Worm (Caenorhabditis elegans) whole organism, L2 larva: ENCODE results near the gene clec-257.

Source experiments
- C34F6.9 ChIP-seq: fragments of 150-350 bp; optimal IDR thresholded peaks from 2 replicates; lab custom pipeline; 2014; ENCODE audit warnings: missing biosample characterization, missing genetic modification characterization
- F13H6.1 ChIP-seq: sonication (generic microtip); optimal IDR thresholded peaks from 2 replicates; lab custom pipeline; 2016; ENCODE audit warnings: missing genetic modification characterization, missing compliant biosample characterization
- ZK546.5 ChIP-seq: sonication (generic microtip); optimal IDR thresholded peaks from 2 replicates; lab custom pipeline; 2017; ENCODE audit warnings: missing biosample characterization, missing genetic modification characterization
- alr-1 ChIP-seq: fragments of 150-350 bp; optimal IDR thresholded peaks from 2 replicates; lab custom pipeline; 2014; ENCODE audit warnings: missing biosample characterization, missing genetic modification characterization
- aly-2 ChIP-seq: fragments of 150-350 bp; optimal IDR thresholded peaks from 2 replicates; lab custom pipeline; 2014; ENCODE audit warnings: missing biosample characterization, missing genetic modification characterization
- ama-1 ChIP-seq: fragments of 150-350 bp; optimal IDR thresholded peaks from 2 replicates; lab custom pipeline; 2018; ENCODE audit warnings: inconsistent platforms
- blmp-1 ChIP-seq: sonication (generic microtip); optimal IDR thresholded peaks from 2 replicates; lab custom pipeline; 2017; ENCODE audit warnings: missing genetic modification characterization, mild to moderate bottlenecking, missing compliant biosample characterization, antibody characterized with exemption, moderate library complexity; ENCODE audit not compliant: insufficient read depth
- ceh-16 ChIP-seq: fragments of 150-350 bp; optimal IDR thresholded peaks from 2 replicates; lab custom pipeline; 2014; ENCODE audit warnings: missing biosample characterization, missing genetic modification characterization
- egl-27 ChIP-seq: sonication (generic microtip); optimal IDR thresholded peaks from 3 replicates; lab custom pipeline; 2017; ENCODE audit warnings: missing biosample characterization, missing genetic modification reagents, missing genetic modification characterization
- fos-1 ChIP-seq: fragments of 150-350 bp; optimal IDR thresholded peaks from 2 replicates; lab custom pipeline; 2014; ENCODE audit warnings: missing biosample characterization, missing genetic modification characterization
- gmeb-1 ChIP-seq: fragments of 150-350 bp; optimal IDR thresholded peaks from 2 replicates; lab custom pipeline; 2014; ENCODE audit warnings: missing biosample characterization, missing genetic modification characterization
- lin-13 ChIP-seq: fragments of 150-350 bp; optimal IDR thresholded peaks from 2 replicates; lab custom pipeline; 2014; ENCODE audit warnings: missing biosample characterization, missing genetic modification reagents, missing genetic modification characterization
- lin-39 ChIP-seq: fragments of 150-350 bp; optimal IDR thresholded peaks from 2 replicates; lab custom pipeline; 2014; ENCODE audit warnings: missing biosample characterization, missing genetic modification reagents, missing genetic modification characterization
- lsy-2 ChIP-seq, 2 experiments: fragments of 150-350 bp in 1 of 2; sonication (generic microtip) in 1 of 2; optimal IDR thresholded peaks; 2 replicates each; lab custom pipeline; 2014 to 2017; ENCODE audit warnings: missing biosample characterization in 2 of 2, missing genetic modification characterization in 2 of 2
- mab-5 ChIP-seq: fragments of 150-350 bp; optimal IDR thresholded peaks from 2 replicates; lab custom pipeline; 2014; ENCODE audit warnings: missing biosample characterization, missing genetic modification characterization
- nhr-11 ChIP-seq: fragments of 150-350 bp; optimal IDR thresholded peaks from 2 replicates; lab custom pipeline; 2014; ENCODE audit warnings: missing biosample characterization, missing genetic modification characterization
- nhr-12 ChIP-seq: fragments of 150-350 bp; optimal IDR thresholded peaks from 2 replicates; lab custom pipeline; 2014; ENCODE audit warnings: missing biosample characterization, missing genetic modification characterization
- nhr-129 ChIP-seq: fragments of 150-350 bp; optimal IDR thresholded peaks from 2 replicates; lab custom pipeline; 2014; ENCODE audit warnings: missing biosample characterization, missing genetic modification characterization
- nhr-21 ChIP-seq: fragments of 150-350 bp; optimal IDR thresholded peaks from 2 replicates; lab custom pipeline; 2014; ENCODE audit warnings: missing biosample characterization, missing genetic modification characterization
- nhr-237 ChIP-seq: fragments of 150-350 bp; optimal IDR thresholded peaks from 2 replicates; lab custom pipeline; 2014; ENCODE audit warnings: missing biosample characterization, missing genetic modification characterization
- nhr-25 ChIP-seq: fragments of 150-350 bp; sonication (generic microtip); optimal IDR thresholded peaks from 3 replicates; lab custom pipeline; 2014; ENCODE audit warnings: missing biosample characterization, missing genetic modification characterization
- nhr-6 ChIP-seq: fragments of 150-350 bp; optimal IDR thresholded peaks from 2 replicates; lab custom pipeline; 2014; ENCODE audit warnings: missing biosample characterization, missing genetic modification characterization
- nhr-77 ChIP-seq: fragments of 150-350 bp; optimal IDR thresholded peaks from 2 replicates; lab custom pipeline; 2014; ENCODE audit warnings: missing biosample characterization, missing genetic modification characterization
- peb-1 ChIP-seq: fragments of 150-350 bp; optimal IDR thresholded peaks from 2 replicates; lab custom pipeline; 2014; ENCODE audit warnings: missing biosample characterization, missing genetic modification characterization
- skn-1 ChIP-seq: sonication (generic microtip); optimal IDR thresholded peaks from 2 replicates; lab custom pipeline; 2017; ENCODE audit warnings: missing biosample characterization, missing genetic modification characterization
- sma-3 ChIP-seq: sonication (generic microtip); optimal IDR thresholded peaks from 2 replicates; lab custom pipeline; 2016; ENCODE audit warnings: missing genetic modification reagents, missing genetic modification characterization, missing compliant biosample characterization
- sma-9 ChIP-seq, 2 experiments: fragments of 150-350 bp in 1 of 2; sonication (generic microtip) in 1 of 2; optimal IDR thresholded peaks; 2 replicates each; lab custom pipeline; 2014 to 2016; ENCODE audit warnings: missing genetic modification characterization in 2 of 2, mild to moderate bottlenecking in 1 of 2, missing biosample characterization in 1 of 2, missing compliant biosample characterization in 1 of 2, missing genetic modification reagents in 1 of 2, moderate library complexity in 1 of 2
- snpc-4 ChIP-seq: fragments of 150-350 bp; optimal IDR thresholded peaks from 2 replicates; lab custom pipeline; 2014; ENCODE audit warnings: missing biosample characterization, missing genetic modification characterization
- unc-39 ChIP-seq: fragments of 150-350 bp; optimal IDR thresholded peaks from 2 replicates; lab custom pipeline; 2014; ENCODE audit warnings: missing biosample characterization, missing genetic modification characterization
- unc-55 ChIP-seq: fragments of 150-350 bp; sonication (generic microtip); optimal IDR thresholded peaks from 3 replicates; lab custom pipeline; 2014; ENCODE audit warnings: missing biosample characterization, missing genetic modification reagents, missing genetic modification characterization
- unc-62 ChIP-seq: fragments of 150-350 bp; optimal IDR thresholded peaks from 2 replicates; lab custom pipeline; 2014; ENCODE audit warnings: missing biosample characterization, missing genetic modification reagents, missing genetic modification characterization
- ztf-1 ChIP-seq: fragments of 200-800 bp; sonication (Bioruptor generic); conservative IDR thresholded peaks from 2 replicates; pipeline ENCODE4 v1.3.6; 2022; ENCODE audit warnings: missing genetic modification characterization, missing compliant biosample characterization
- ztf-11 ChIP-seq: sonication (generic microtip); optimal IDR thresholded peaks from 2 replicates; lab custom pipeline; 2017; ENCODE audit warnings: missing biosample characterization, missing genetic modification characterization
- ztf-4 ChIP-seq: fragments of 150-350 bp; optimal IDR thresholded peaks from 2 replicates; lab custom pipeline; 2014; ENCODE audit warnings: missing biosample characterization, missing genetic modification characterization

The clec-257 gene

DNA sequence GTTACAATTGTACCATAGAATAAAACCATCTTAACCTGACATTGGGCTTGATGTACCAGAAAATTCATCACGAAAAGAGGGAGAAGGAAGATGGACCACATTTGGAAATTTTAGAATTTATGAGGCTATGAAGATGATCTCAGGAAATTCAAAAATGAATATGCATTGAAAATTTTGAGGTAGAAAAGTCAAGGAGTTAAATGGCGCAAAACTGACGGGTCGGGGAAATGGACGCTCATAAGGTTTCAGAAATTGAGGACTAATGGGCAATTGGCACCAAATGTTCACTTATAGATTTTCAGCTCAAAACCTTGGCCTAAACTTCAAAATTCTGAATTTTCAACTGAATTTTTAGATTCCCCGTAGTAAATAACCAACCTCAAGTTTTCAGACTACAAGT, 2.2 kb upstream of the clec-257 start, which contains the start of gene clec-255:
Gene clec-255, minus strand, starts transcription at position 101 of the 400 bp plus-strand sequence.
- TF ChIP-seq gmeb-1 (tag; lab: Kevin White, UChicago) = no peak
- no peak for TF ChIP-seq egl-27 (tag; lab: Kevin White, UChicago)
- no peak for TF ChIP-seq unc-55 (GFP tag; lab: Kevin White, UChicago)
- no peak for TF ChIP-seq peb-1 (tag; lab: Kevin White, UChicago)
- TF ChIP-seq nhr-77 (tag; lab: Kevin White, UChicago) = no peak
- no peak for TF ChIP-seq lin-13
- TF ChIP-seq nhr-237 (tag; lab: Kevin White, UChicago) = no peak
- no peak for TF ChIP-seq fos-1 (tag; lab: Kevin White, UChicago)
- TF ChIP-seq ztf-11 (tag; lab: Kevin White, UChicago) = no peak
- no peak for TF ChIP-seq nhr-21
- no peak for TF ChIP-seq ceh-16 (tag; lab: Kevin White, UChicago)

DNA sequence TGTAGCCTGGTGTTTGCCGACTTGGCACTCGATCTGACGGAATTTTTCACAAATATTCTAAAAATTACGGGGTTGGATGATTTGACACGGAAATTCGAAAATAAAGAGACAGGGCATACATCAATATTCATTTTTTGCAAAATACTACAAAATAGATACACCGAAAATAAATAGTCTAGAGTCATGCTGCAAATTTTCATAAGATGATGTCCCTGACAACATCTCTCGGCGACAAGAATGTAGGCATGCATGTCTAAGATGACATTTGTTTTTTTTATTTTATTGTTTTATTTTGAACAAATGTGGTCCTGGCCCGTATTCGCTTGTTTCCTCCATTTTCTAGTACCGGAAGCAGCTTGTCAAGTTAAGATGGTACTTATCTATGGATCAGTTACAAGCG, 1.5 kb upstream of the clec-257 start, which contains the start of gene clec-256:
Gene clec-256, plus strand, starts transcription at position 301 of the 400 bp plus-strand sequence.
- TF ChIP-seq alr-1 (no peak), nhr-21 (no peak), nhr-237 (tag; lab: Kevin White, UChicago) (no peak), ztf-1 (GFP tag; lab: Robert Waterston, UW) (no peak), nhr-129 (tag; lab: Kevin White, UChicago) (no peak), sma-9 (GFP tag; optimal IDR thresholded peaks at IDR 0.05; lab: Kevin White, UChicago) (no peak), sma-9 (tag; optimal IDR thresholded peaks at IDR 0.05; lab: Kevin White, UChicago) (no peak), unc-39 (no peak), ztf-4 (tag; lab: Kevin White, UChicago) (no peak), unc-62 (GFP tag; lab: Kevin White, UChicago) (no peak), C34F6.9 (tag; lab: Kevin White, UChicago) (no peak), lin-39 (tag; lab: Kevin White, UChicago) (no peak), sma-3 (GFP tag; lab: Kevin White, UChicago) (no peak), nhr-6 (tag; lab: Kevin White, UChicago) (no peak), lin-13 (no peak), F13H6.1 (no peak), ZK546.5 (no peak), egl-27 (tag; lab: Kevin White, UChicago) (no peak), nhr-77 (tag; lab: Kevin White, UChicago) (no peak)

DNA sequence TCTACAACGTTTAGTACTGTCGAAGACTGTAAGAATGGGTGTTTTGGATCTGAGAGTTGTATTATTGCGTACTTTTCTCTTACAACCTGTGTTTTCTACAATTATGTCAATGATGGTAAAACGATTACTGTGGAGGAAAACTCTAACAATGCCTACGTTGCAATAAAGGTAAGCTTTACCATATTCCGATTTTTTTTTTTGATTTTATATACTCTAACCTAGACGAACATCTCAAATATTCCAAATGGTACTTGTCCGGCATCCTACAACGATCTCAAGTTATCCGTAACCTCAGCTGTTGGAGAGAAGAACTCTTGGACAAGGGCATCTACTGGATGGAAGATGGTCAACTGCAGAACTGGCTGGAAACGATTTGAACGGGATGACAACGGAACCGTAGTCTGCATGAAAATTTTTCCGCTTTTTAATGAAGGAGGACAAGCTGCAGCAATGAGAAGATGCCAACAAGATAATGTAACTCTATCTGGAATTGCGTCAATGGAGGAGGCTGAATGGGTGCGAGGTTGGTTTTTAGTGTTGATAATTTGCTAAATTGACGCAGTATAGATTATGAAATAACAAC, 966 bp upstream of the clec-257 start:
- TF ChIP-seq nhr-11 (tag; lab: Kevin White, UChicago) (no peak), unc-62 (GFP tag; lab: Kevin White, UChicago) (no peak), snpc-4 (tag; lab: Kevin White, UChicago) (no peak), lin-13 (no peak), sma-3 (GFP tag; lab: Kevin White, UChicago) (no peak), nhr-25 (no peak), sma-9 (GFP tag; optimal IDR thresholded peaks at IDR 0.05; lab: Kevin White, UChicago) (no peak), sma-9 (tag; optimal IDR thresholded peaks at IDR 0.05; lab: Kevin White, UChicago) (no peak), nhr-77 (tag; lab: Kevin White, UChicago) (no peak), F13H6.1 (no peak), aly-2 (tag; lab: Kevin White, UChicago) (no peak), alr-1 (no peak), lsy-2 (tag; optimal IDR thresholded peaks at IDR 0.05; lab: Kevin White, UChicago) (no peak), skn-1 (tag; lab: Kevin White, UChicago) (no peak), ztf-1 (GFP tag; lab: Robert Waterston, UW) (no peak), nhr-12 (tag; lab: Kevin White, UChicago) (no peak), unc-39 (no peak), fos-1 (tag; lab: Kevin White, UChicago) (no peak), gmeb-1 (tag; lab: Kevin White, UChicago) (no peak), mab-5 (tag; lab: Kevin White, UChicago) (no peak), ama-1 (lab: Kevin White, UChicago) (no peak)

DNA sequence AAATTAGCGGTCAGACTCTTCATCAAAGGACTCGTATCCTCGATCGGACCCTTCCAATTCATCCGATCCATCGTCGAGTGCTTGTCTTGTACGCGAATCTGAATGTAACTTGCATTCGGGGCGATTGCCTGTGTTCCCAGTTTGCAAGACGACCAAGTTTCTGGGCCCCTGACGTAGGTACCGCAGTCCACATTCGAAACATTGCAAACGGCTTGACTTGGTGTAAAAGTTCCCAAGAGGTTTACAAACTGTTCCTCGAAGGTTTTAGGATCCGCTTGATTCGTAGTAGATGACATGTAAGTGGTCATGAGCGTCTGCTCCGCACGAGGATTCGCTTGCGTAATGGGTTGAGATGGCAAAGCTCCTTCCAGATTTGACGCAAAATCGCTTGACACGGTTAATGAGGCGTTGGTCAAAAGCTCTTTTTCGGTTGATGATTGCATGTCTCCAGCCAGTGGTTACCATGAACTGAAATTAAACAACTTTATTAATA, 3.4 kb downstream of the clec-257 start, which contains the start of gene Y17D7B.4:
Gene Y17D7B.4, minus strand, starts transcription at position 443 of the 493 bp plus-strand sequence.
- TF ChIP-seq sma-3 (GFP tag; lab: Kevin White, UChicago) (no peak), F13H6.1 (no peak), blmp-1 (no peak), C34F6.9 (tag; lab: Kevin White, UChicago) (no peak)
